Fruit fly (Drosophila melanogaster) whole organism, embryonic: ENCODE data around the gene CG4957.
A peak's percentile ranks its signal among the peaks of the same experiment; 100 is the strongest.

Experiments
- Adf1 ChIP-seq: fragments of 200-800 bp; sonication (Bioruptor generic); IDR thresholded peaks from 2 replicates; pipeline ENCODE4 v1.3.6; 2022; ENCODE audit warnings: missing biosample characterization, missing genetic modification characterization
- Antp ChIP-seq: fragments of 200-800 bp; sonication (Bioruptor generic); optimal IDR thresholded peaks from 3 replicates; lab custom pipeline; 2016; ENCODE audit warnings: missing biosample characterization, missing genetic modification characterization
- Bdp1 ChIP-seq: fragments of 200-800 bp; sonication (Bioruptor generic); optimal IDR thresholded peaks from 3 replicates; lab custom pipeline; 2016; ENCODE audit warnings: missing biosample characterization, missing genetic modification characterization
- Bteb2 ChIP-seq: fragments of 200-800 bp; sonication (Bioruptor generic); optimal IDR thresholded peaks from 2 replicates; lab custom pipeline; 2016; ENCODE audit warnings: missing biosample characterization, missing genetic modification characterization
- CG11695 ChIP-seq: fragments of 200-800 bp; sonication (Bioruptor generic); IDR thresholded peaks from 3 replicates; pipeline ENCODE4 v1.3.6; 2022; ENCODE audit warnings: missing biosample characterization, missing genetic modification characterization
- CG12071 ChIP-seq: fragments of 200-800 bp; sonication (Bioruptor generic); optimal IDR thresholded peaks from 3 replicates; lab custom pipeline; 2018; ENCODE audit warnings: missing biosample characterization, mild to moderate bottlenecking, missing genetic modification characterization
- CG14667 ChIP-seq: fragments of 200-800 bp; sonication (Bioruptor generic); IDR thresholded peaks from 2 replicates; pipeline ENCODE4 v1.3.6; 2022; ENCODE audit warnings: missing biosample characterization, missing genetic modification characterization
- CG1647 ChIP-seq: fragments of 200-800 bp; sonication (Bioruptor generic); optimal IDR thresholded peaks from 3 replicates; lab custom pipeline; 2016; ENCODE audit warnings: missing biosample characterization, missing genetic modification characterization
- CG16813 ChIP-seq: fragments of 200-800 bp; sonication (Bioruptor generic); IDR thresholded peaks from 3 replicates; pipeline ENCODE4 v1.3.6; 2022; ENCODE audit warnings: missing biosample characterization, missing genetic modification characterization; ENCODE audit not compliant: partially characterized antibody
- CG17802 ChIP-seq: fragments of 200-800 bp; sonication (Bioruptor generic); optimal IDR thresholded peaks from 2 replicates; lab custom pipeline; 2018; ENCODE audit warnings: missing biosample characterization, mild to moderate bottlenecking, missing genetic modification characterization, moderate library complexity
- CG18764 ChIP-seq: fragments of 200-800 bp; sonication (Bioruptor generic); optimal IDR thresholded peaks from 3 replicates; lab custom pipeline; 2016; ENCODE audit warnings: missing biosample characterization, missing genetic modification characterization
- CG2116 ChIP-seq: fragments of 200-800 bp; sonication (Bioruptor generic); optimal IDR thresholded peaks from 3 replicates; lab custom pipeline; 2018; ENCODE audit warnings: missing biosample characterization, mild to moderate bottlenecking, missing genetic modification characterization
- CG32767 ChIP-seq: fragments of 200-800 bp; sonication (Bioruptor generic); IDR thresholded peaks from 2 replicates; pipeline ENCODE4 v1.3.6; 2022; ENCODE audit warnings: missing biosample characterization, missing genetic modification characterization
- CG3407 ChIP-seq: fragments of 200-800 bp; sonication (Bioruptor generic); optimal IDR thresholded peaks from 2 replicates; lab custom pipeline; 2018; ENCODE audit warnings: missing biosample characterization, mild to moderate bottlenecking, missing genetic modification characterization
- CG4820 ChIP-seq: fragments of 200-800 bp; sonication (Bioruptor generic); optimal IDR thresholded peaks from 3 replicates; lab custom pipeline; 2016; ENCODE audit warnings: missing biosample characterization, missing genetic modification characterization
- CG6272 ChIP-seq: fragments of 200-800 bp; sonication (Bioruptor generic); IDR thresholded peaks from 2 replicates; pipeline ENCODE4 v1.3.6; 2022; ENCODE audit warnings: missing biosample characterization, missing genetic modification characterization
- CG7372 ChIP-seq: fragments of 200-800 bp; sonication (Bioruptor generic); IDR thresholded peaks from 2 replicates; pipeline ENCODE4 v1.3.6; 2022; ENCODE audit warnings: missing biosample characterization, missing genetic modification characterization
- CG7928 ChIP-seq: fragments of 200-800 bp; sonication (Bioruptor generic); optimal IDR thresholded peaks from 2 replicates; lab custom pipeline; 2017; ENCODE audit warnings: missing biosample characterization, mild to moderate bottlenecking, missing genetic modification characterization
- CG9876 ChIP-seq: fragments of 200-800 bp; sonication (Bioruptor generic); optimal IDR thresholded peaks from 2 replicates; lab custom pipeline; 2016; ENCODE audit warnings: missing biosample characterization, missing genetic modification characterization
- CoRest ChIP-seq: fragments of 200-800 bp; sonication (Bioruptor generic); optimal IDR thresholded peaks from 3 replicates; lab custom pipeline; 2018; ENCODE audit warnings: missing biosample characterization, mild to moderate bottlenecking, missing genetic modification characterization, moderate library complexity
- Dad ChIP-seq: fragments of 200-800 bp; sonication (Bioruptor generic); optimal IDR thresholded peaks from 3 replicates; lab custom pipeline; 2016; ENCODE audit warnings: missing biosample characterization, missing genetic modification characterization
- Dll ChIP-seq: fragments of 200-800 bp; sonication (Bioruptor generic); IDR thresholded peaks from 4 replicates; pipeline ENCODE4 v1.3.6; 2022; ENCODE audit warnings: missing biosample characterization, missing genetic modification characterization; ENCODE audit not compliant: partially characterized antibody
- Doc2 ChIP-seq: fragments of 200-800 bp; sonication (Bioruptor generic); IDR thresholded peaks from 2 replicates; pipeline ENCODE4 v1.3.6; 2022; ENCODE audit warnings: missing biosample characterization, missing genetic modification characterization
- Fer2 ChIP-seq: fragments of 200-800 bp; sonication (Bioruptor generic); optimal IDR thresholded peaks from 2 replicates; lab custom pipeline; 2018; ENCODE audit warnings: missing biosample characterization, mild to moderate bottlenecking, missing genetic modification characterization, moderate library complexity
- HLH54F ChIP-seq: fragments of 200-800 bp; sonication (Bioruptor generic); optimal IDR thresholded peaks from 3 replicates; lab custom pipeline; 2016; ENCODE audit warnings: missing biosample characterization, missing genetic modification characterization
- Hr3 ChIP-seq: fragments of 200-800 bp; sonication (Bioruptor generic); optimal IDR thresholded peaks from 3 replicates; lab custom pipeline; 2016; ENCODE audit warnings: missing biosample characterization, missing genetic modification characterization
- Hr51 ChIP-seq, 2 experiments: fragments of 200-800 bp; sonication (Bioruptor generic); optimal IDR thresholded peaks; 2 replicates in 1 of 2; 3 replicates in 1 of 2; lab custom pipeline; 2016 to 2018; ENCODE audit warnings: missing biosample characterization in 2 of 2, missing genetic modification characterization in 2 of 2, mild to moderate bottlenecking in 1 of 2, moderate library complexity in 1 of 2
- Jarid2 ChIP-seq: fragments of 200-800 bp; sonication (Bioruptor generic); optimal IDR thresholded peaks from 3 replicates; lab custom pipeline; 2017; ENCODE audit warnings: mild to moderate bottlenecking, missing biosample characterization, missing genetic modification reagents, missing genetic modification characterization
- Med ChIP-seq: fragments of 200-800 bp; sonication (Bioruptor generic); peaks from one replicate; lab custom pipeline; 2016; ENCODE audit warnings: missing biosample characterization, missing genetic modification characterization, mild to moderate bottlenecking, inconsistent platforms, moderate library complexity
- Mrtf ChIP-seq: fragments of 200-800 bp; sonication (Bioruptor generic); IDR thresholded peaks from 3 replicates; pipeline ENCODE4 v1.3.6; 2022; ENCODE audit warnings: missing biosample characterization, missing genetic modification characterization
- Scr ChIP-seq: fragments of 200-800 bp; sonication (Bioruptor generic); IDR thresholded peaks from 2 replicates; pipeline ENCODE4 v1.3.6; 2022; ENCODE audit warnings: missing biosample characterization, missing genetic modification characterization; ENCODE audit not compliant: partially characterized antibody
- Sry-δ ChIP-seq: fragments of 200-800 bp; sonication (Bioruptor generic); optimal IDR thresholded peaks from 2 replicates; lab custom pipeline; 2016; ENCODE audit warnings: missing biosample characterization, missing genetic modification characterization
- Vsx1 ChIP-seq: fragments of 200-800 bp; sonication (Bioruptor generic); optimal IDR thresholded peaks from 2 replicates; lab custom pipeline; 2017; ENCODE audit warnings: missing biosample characterization, mild to moderate bottlenecking, missing genetic modification characterization, missing genetic modification reagents
- Xbp1 ChIP-seq: fragments of 200-800 bp; sonication (Bioruptor generic); optimal IDR thresholded peaks from 3 replicates; lab custom pipeline; 2016; ENCODE audit warnings: missing biosample characterization, mild to moderate bottlenecking, missing genetic modification characterization
- ac ChIP-seq: fragments of 200-800 bp; sonication (Bioruptor generic); optimal IDR thresholded peaks from 3 replicates; lab custom pipeline; 2017; ENCODE audit warnings: missing biosample characterization, mild to moderate bottlenecking, missing genetic modification characterization
- ase ChIP-seq: fragments of 200-800 bp; sonication (Bioruptor generic); IDR thresholded peaks from 3 replicates; pipeline ENCODE4 v1.3.6; 2022; ENCODE audit warnings: missing biosample characterization, missing genetic modification characterization
- dan ChIP-seq: fragments of 200-800 bp; sonication (Bioruptor generic); IDR thresholded peaks from 2 replicates; pipeline ENCODE4 v1.3.6; 2022; ENCODE audit warnings: missing biosample characterization, missing genetic modification characterization
- dati ChIP-seq: fragments of 200-800 bp; sonication (Bioruptor generic); IDR thresholded peaks from 2 replicates; pipeline ENCODE4 v1.3.6; 2022; ENCODE audit warnings: missing biosample characterization, missing genetic modification characterization
- fd102C ChIP-seq: fragments of 200-800 bp; sonication (Bioruptor generic); optimal IDR thresholded peaks from 2 replicates; lab custom pipeline; 2018; ENCODE audit warnings: missing biosample characterization, mild to moderate bottlenecking, missing genetic modification characterization, moderate library complexity
- gce ChIP-seq: fragments of 200-800 bp; sonication (Bioruptor generic); IDR thresholded peaks from 3 replicates; pipeline ENCODE4 v1.3.6; 2022; ENCODE audit warnings: missing biosample characterization, missing genetic modification characterization
- grn ChIP-seq: fragments of 200-800 bp; sonication (Bioruptor generic); optimal IDR thresholded peaks from 3 replicates; lab custom pipeline; 2017; ENCODE audit warnings: missing biosample characterization, missing genetic modification characterization
- luna ChIP-seq: fragments of 200-800 bp; sonication (Bioruptor generic); optimal IDR thresholded peaks from 2 replicates; lab custom pipeline; 2016; ENCODE audit warnings: missing biosample characterization, missing genetic modification characterization
- org-1 ChIP-seq: fragments of 200-800 bp; sonication (Bioruptor generic); optimal IDR thresholded peaks from 2 replicates; lab custom pipeline; 2017; ENCODE audit warnings: missing biosample characterization, missing genetic modification characterization
- otp ChIP-seq: fragments of 200-800 bp; sonication (Bioruptor generic); IDR thresholded peaks from 3 replicates; pipeline ENCODE4, ENCODE4 v1.3.6; 2022; ENCODE audit warnings: missing biosample characterization, missing genetic modification characterization
- ro ChIP-seq: fragments of 200-800 bp; sonication (Bioruptor generic); IDR thresholded peaks from 2 replicates; pipeline ENCODE4 v1.3.6; 2022; ENCODE audit warnings: missing biosample characterization, missing genetic modification characterization
- schlank ChIP-seq: fragments of 200-800 bp; sonication (Bioruptor generic); optimal IDR thresholded peaks from 2 replicates; lab custom pipeline; 2018; ENCODE audit warnings: missing biosample characterization, mild to moderate bottlenecking, missing genetic modification characterization
- shn ChIP-seq: fragments of 200-800 bp; sonication (Bioruptor generic); optimal IDR thresholded peaks from 3 replicates; lab custom pipeline; 2016; ENCODE audit warnings: missing biosample characterization, missing genetic modification characterization
- tio ChIP-seq: fragments of 200-800 bp; sonication (Bioruptor generic); optimal IDR thresholded peaks from 2 replicates; lab custom pipeline; 2017; ENCODE audit warnings: missing biosample characterization, missing genetic modification characterization, inconsistent platforms
- unc-4 ChIP-seq: fragments of 200-800 bp; sonication (Bioruptor generic); IDR thresholded peaks from 2 replicates; pipeline ENCODE4 v1.3.6; 2022; ENCODE audit warnings: missing biosample characterization, missing genetic modification characterization; ENCODE audit not compliant: partially characterized antibody
- wdn ChIP-seq: fragments of 200-800 bp; sonication (Bioruptor generic); IDR thresholded peaks from 2 replicates; pipeline ENCODE4 v1.3.6; 2022; ENCODE audit warnings: missing biosample characterization, missing genetic modification characterization

The CG4957 gene

dm6 chr2L:10220501-10221386, 47.9 kb upstream of the CG4957 start, which contains the start of the genes Npc1a and Prosalpha6 (continued):
- TF ChIP-seq Vsx1 (GFP tag; lab: Kevin White, UChicago) (no peak), Doc2 (no peak), schlank (tag; lab: Kevin White, UChicago) (no peak), Dll (GFP tag; lab: Robert Waterston, UW) (peak; percentile 66; the same call in 2 of the 4 replicates), CG12071 (no peak), luna (peak; percentile 2), Adf1 (GFP tag; lab: Robert Waterston, UW) (no peak), CG9876 (GFP tag; lab: Kevin White, UChicago) (no peak), otp (GFP tag; lab: Robert Waterston, UW) (no peak), dan (no peak), CoRest (no peak), Sry-δ (GFP tag; lab: Kevin White, UChicago) (peak; percentile 91), Hr51 (GFP tag; optimal IDR thresholded peaks at IDR 0.05; lab: Kevin White, UChicago) (no peak), CG32767 (GFP tag; lab: Robert Waterston, UW) (no peak), wdn (GFP tag; lab: Robert Waterston, UW) (no peak), CG6272 (GFP tag; lab: Robert Waterston, UW) (no peak), CG18764 (GFP tag; lab: Kevin White, UChicago) (no peak), CG16813 (peak; percentile 71; the same call in 2 of the 3 replicates), CG7372 (no peak), tio (GFP tag; lab: Kevin White, UChicago) (no peak), grn (peak; percentile 14), Hr3 (GFP tag; lab: Kevin White, UChicago) (peak; percentile 17), org-1 (GFP tag; lab: Kevin White, UChicago) (no peak), unc-4 (GFP tag; lab: Robert Waterston, UW) (peak; percentile 67), CG3407 (GFP tag; lab: Kevin White, UChicago) (no peak), Bteb2 (GFP tag; lab: Kevin White, UChicago) (no peak), CG11695 (GFP tag; lab: Robert Waterston, UW) (no peak), CG17802 (peak; percentile 25), CG4820 (GFP tag; lab: Kevin White, UChicago) (peak; percentile 34), dati (no peak), CG14667 (GFP tag; lab: Robert Waterston, UW) (peak; percentile 82), Fer2 (tag; lab: Kevin White, UChicago) (no peak), ro (GFP tag; lab: Robert Waterston, UW) (no peak), HLH54F (GFP tag; lab: Kevin White, UChicago) (peak; percentile 5), Xbp1 (GFP tag; lab: Kevin White, UChicago) (peak; percentile 15), gce (GFP tag; lab: Robert Waterston, UW) (no peak), Bdp1 (GFP tag; lab: Kevin White, UChicago) (no peak), Dad (GFP tag; lab: Kevin White, UChicago) (no peak), Jarid2 (GFP tag; lab: Kevin White, UChicago) (no peak), shn (GFP tag; lab: Kevin White, UChicago) (no peak), Mrtf (GFP tag; lab: Robert Waterston, UW) (no peak), fd102C (no peak), CG2116 (GFP tag; lab: Kevin White, UChicago) (peak; percentile 78), CG1647 (GFP tag; lab: Kevin White, UChicago) (no peak), Med (GFP tag; lab: Kevin White, UChicago) (peak; percentile 79), Scr (GFP tag; lab: Robert Waterston, UW) (peak; percentile 69), ase (GFP tag; lab: Robert Waterston, UW) (no peak), ac (GFP tag; lab: Kevin White, UChicago) (no peak), Antp (no peak), CG7928 (no peak)
